Worm (Caenorhabditis elegans) whole organism, L1 larva: ENCODE data around the gene Y113G7A.13.
A peak's percentile ranks its signal among the peaks of the same experiment; 100 is the strongest.

Experiments
- C34B4.2 ChIP-seq: sonication (generic microtip); optimal IDR thresholded peaks from 2 replicates; lab custom pipeline; 2017; ENCODE audit warnings: mild to moderate bottlenecking, missing genetic modification characterization, missing compliant biosample characterization
- alr-1 ChIP-seq: fragments of 200-800 bp; sonication (Bioruptor generic); optimal IDR thresholded peaks from 2 replicates; lab custom pipeline; 2018; ENCODE audit warnings: borderline replicate concordance, mild to moderate bottlenecking, missing genetic modification characterization, missing compliant biosample characterization
- aly-2 ChIP-seq: fragments of 150-350 bp; optimal IDR thresholded peaks from 2 replicates; lab custom pipeline; 2014; ENCODE audit warnings: missing biosample characterization, missing genetic modification characterization
- ama-1 ChIP-seq: fragments of 150-350 bp; optimal IDR thresholded peaks from 2 replicates; lab custom pipeline; 2014
- blmp-1 ChIP-seq: fragments of 150-350 bp; optimal IDR thresholded peaks from 2 replicates; lab custom pipeline; 2014; ENCODE audit warnings: missing biosample characterization, missing genetic modification characterization
- ceh-88 ChIP-seq: fragments of 200-800 bp; sonication (Bioruptor generic); IDR thresholded peaks from 2 replicates; pipeline ENCODE4 v1.3.6; 2022; ENCODE audit warnings: missing genetic modification characterization, missing compliant biosample characterization
- efl-1 ChIP-seq, 4 experiments: fragments of 150-350 bp; optimal IDR thresholded peaks in 3 of 4; peaks in 1 of 4; 1 replicate in 1 of 4; 2 replicates in 3 of 4; lab custom pipeline; 2014; ENCODE audit warnings: missing biosample characterization in 2 of 4, missing genetic modification characterization in 2 of 4, missing genetic modification reagents in 2 of 4
- efl-3 ChIP-seq: fragments of 200-800 bp; sonication (Bioruptor generic); optimal IDR thresholded peaks from 2 replicates; lab custom pipeline; 2018; ENCODE audit warnings: mild to moderate bottlenecking, missing genetic modification characterization, missing compliant biosample characterization
- egl-13 ChIP-seq: sonication (generic microtip); optimal IDR thresholded peaks from 2 replicates; lab custom pipeline; 2016; ENCODE audit warnings: missing genotype, missing genetic modification reagents, missing genetic modification characterization, missing compliant biosample characterization
- elt-2 ChIP-seq: sonication (generic microtip); optimal IDR thresholded peaks from 2 replicates; lab custom pipeline; 2016; ENCODE audit warnings: missing genetic modification characterization, mild to moderate bottlenecking, inconsistent platforms, missing compliant biosample characterization, missing genetic modification reagents
- fkh-4 ChIP-seq: sonication (generic microtip); optimal IDR thresholded peaks from 2 replicates; lab custom pipeline; 2016; ENCODE audit warnings: missing compliant biosample characterization, missing genetic modification characterization, borderline replicate concordance
- fkh-8 ChIP-seq: sonication (generic microtip); optimal IDR thresholded peaks from 2 replicates; lab custom pipeline; 2016; ENCODE audit warnings: mild to moderate bottlenecking, missing genetic modification characterization, missing compliant biosample characterization
- grh-1 ChIP-seq: fragments of 200-800 bp; sonication (Bioruptor generic); IDR thresholded peaks from 2 replicates; pipeline ENCODE4 v1.3.6; 2022; ENCODE audit warnings: missing genetic modification reagents, missing genetic modification characterization, missing compliant biosample characterization
- hpl-2 ChIP-seq: fragments of 150-350 bp; optimal IDR thresholded peaks from 2 replicates; lab custom pipeline; 2014; ENCODE audit warnings: missing biosample characterization, missing genetic modification reagents, missing genetic modification characterization
- isw-1 ChIP-seq: fragments of 200-800 bp; sonication (Bioruptor generic); IDR thresholded peaks from 2 replicates; pipeline ENCODE4 v1.3.6; 2022; ENCODE audit warnings: missing genetic modification characterization, missing compliant biosample characterization
- jun-1 ChIP-seq: fragments of 150-350 bp; optimal IDR thresholded peaks from 2 replicates; lab custom pipeline; 2014; ENCODE audit warnings: missing biosample characterization, missing genetic modification reagents, missing genetic modification characterization
- lin-14 ChIP-seq: fragments of 200-800 bp; sonication (Bioruptor generic); optimal IDR thresholded peaks from 2 replicates; lab custom pipeline; 2018; ENCODE audit warnings: mild to moderate bottlenecking, missing genetic modification characterization, moderate library complexity, missing compliant biosample characterization
- lin-35 ChIP-seq, 2 experiments: fragments of 150-350 bp; optimal IDR thresholded peaks; 2 replicates each; lab custom pipeline; 2014; ENCODE audit warnings: missing biosample characterization in 2 of 2, missing genetic modification characterization in 2 of 2, missing genetic modification reagents in 2 of 2
- lir-3 ChIP-seq: sonication (generic microtip); optimal IDR thresholded peaks from 2 replicates; lab custom pipeline; 2016; ENCODE audit warnings: mild to moderate bottlenecking, missing genetic modification characterization, moderate library complexity, missing compliant biosample characterization; ENCODE audit not compliant: poor library complexity
- lsy-2 ChIP-seq, 2 experiments: fragments of 150-350 bp; optimal IDR thresholded peaks; 2 replicates each; lab custom pipeline; 2014; ENCODE audit warnings: missing biosample characterization in 2 of 2, missing genetic modification characterization in 2 of 2
- mab-9 ChIP-seq: fragments of 200-800 bp; sonication (Bioruptor generic); IDR thresholded peaks from 2 replicates; pipeline ENCODE4 v1.3.6; 2022; ENCODE audit warnings: missing genetic modification reagents, missing genetic modification characterization, missing compliant biosample characterization
- nhr-19 ChIP-seq: fragments of 200-800 bp; sonication (Bioruptor generic); conservative IDR thresholded peaks from 2 replicates; pipeline ENCODE4 v1.3.6; 2022; ENCODE audit warnings: missing genetic modification characterization, missing compliant biosample characterization
- nhr-71 ChIP-seq: sonication (generic microtip); optimal IDR thresholded peaks from 2 replicates; lab custom pipeline; 2016; ENCODE audit warnings: mild to moderate bottlenecking, missing genetic modification characterization, moderate library complexity, missing compliant biosample characterization
- nhr-76 ChIP-seq: sonication (generic microtip); optimal IDR thresholded peaks from 2 replicates; lab custom pipeline; 2017; ENCODE audit warnings: missing biosample characterization, missing genetic modification characterization
- nhr-85 ChIP-seq: sonication (generic microtip); peaks from one replicate; lab custom pipeline; 2016; ENCODE audit warnings: missing genetic modification characterization, inconsistent platforms, missing compliant biosample characterization
- pag-3 ChIP-seq: sonication (generic microtip); optimal IDR thresholded peaks from 2 replicates; lab custom pipeline; 2017; ENCODE audit warnings: missing genetic modification characterization, mild to moderate bottlenecking, missing compliant biosample characterization, antibody characterized with exemption, borderline replicate concordance; ENCODE audit not compliant: insufficient read depth
- rnt-1 ChIP-seq: sonication (generic microtip); optimal IDR thresholded peaks from 2 replicates; lab custom pipeline; 2016; ENCODE audit warnings: mild to moderate bottlenecking, missing genetic modification characterization, moderate library complexity, missing compliant biosample characterization
- sox-4 ChIP-seq: sonication (generic microtip); optimal IDR thresholded peaks from 2 replicates; lab custom pipeline; 2016; ENCODE audit warnings: missing genetic modification characterization, missing compliant biosample characterization
- tlp-1 ChIP-seq: fragments of 150-350 bp; optimal IDR thresholded peaks from 2 replicates; lab custom pipeline; 2014; ENCODE audit warnings: missing biosample characterization, missing genetic modification characterization
- vab-15 ChIP-seq: sonication (generic microtip); optimal IDR thresholded peaks from 2 replicates; lab custom pipeline; 2017; ENCODE audit warnings: missing genotype, mild to moderate bottlenecking, missing genetic modification characterization, missing compliant biosample characterization

Y113G7A.13 gene

DNA sequence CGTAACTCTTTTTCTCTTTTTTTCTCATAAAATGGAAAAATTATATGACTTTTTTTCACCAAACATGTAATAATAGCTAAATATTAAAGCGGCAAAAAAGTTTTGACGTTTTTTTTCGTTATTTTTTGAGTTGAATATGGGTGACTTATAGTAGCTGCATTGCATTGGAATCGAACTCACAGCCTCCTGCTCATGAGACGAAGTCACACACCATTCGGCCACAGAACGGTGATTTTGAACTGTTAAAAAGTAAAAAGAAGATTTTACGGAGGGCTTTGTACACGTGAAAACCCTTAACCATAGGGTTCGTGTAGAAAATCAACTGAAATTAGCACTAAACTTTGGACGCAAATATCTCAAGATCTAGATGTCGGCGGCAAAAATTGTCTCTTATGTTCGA lies 3.9 kb downstream of the Y113G7A.13 start:
- TF ChIP-seq nhr-19 (GFP tag; lab: Robert Waterston, UW) = no peak
- no peak for TF ChIP-seq pag-3 (tag; lab: Kevin White, UChicago)
- TF ChIP-seq lsy-2 (tag; optimal IDR thresholded peaks at IDR 0.05; lab: Kevin White, UChicago) = no peak
- TF ChIP-seq tlp-1 (tag; lab: Kevin White, UChicago) = no peak
- no peak for TF ChIP-seq fkh-8 (tag; lab: Kevin White, UChicago)
- TF ChIP-seq C34B4.2 (tag; lab: Kevin White, UChicago) = no peak
- no peak for TF ChIP-seq grh-1 (GFP tag; lab: Robert Waterston, UW)
- no peak for TF ChIP-seq isw-1
- TF ChIP-seq lir-3 (tag; lab: Kevin White, UChicago) = no peak

DNA sequence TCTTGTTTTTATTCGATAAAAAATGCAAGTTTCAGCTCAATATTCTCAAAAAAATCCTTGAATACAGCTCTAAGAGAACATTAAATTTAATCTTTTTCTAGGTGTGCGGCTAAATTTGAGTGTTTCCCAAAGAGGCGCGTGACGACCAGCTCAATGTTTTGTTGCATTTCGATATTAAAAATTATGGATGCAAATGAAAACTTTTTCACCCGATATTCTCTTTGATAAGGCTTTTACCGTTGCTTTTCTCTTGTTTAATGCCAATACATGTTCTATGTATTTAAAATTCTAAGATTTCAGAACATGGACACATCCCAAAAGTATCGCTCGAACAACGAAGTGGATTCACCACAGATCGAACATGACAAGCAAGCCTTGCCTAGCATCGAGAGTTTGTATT lies 10.2 kb downstream of the Y113G7A.13 start, which contains the start of gene F19B2.6:
F19B2.6 (plus strand) TSS at position 301 of the 400 bp plus-strand sequence.
- TF ChIP-seq vab-15 (tag; lab: Kevin White, UChicago) = no peak

- TF ChIP-seq ceh-88 (GFP tag; lab: Robert Waterston, UW) (no peak), egl-13 (tag; lab: Kevin White, UChicago) (no peak), fkh-4 (no peak), grh-1 (GFP tag; lab: Robert Waterston, UW) (no peak), aly-2 (tag; lab: Kevin White, UChicago) (no peak), nhr-85 (no peak), rnt-1 (tag; lab: Kevin White, UChicago) (no peak), alr-1 (tag; lab: Kevin White, UChicago) (no peak), nhr-76 (no peak), jun-1 (no peak), nhr-71 (tag; lab: Kevin White, UChicago) (no peak), sox-4 (tag; lab: Kevin White, UChicago) (no peak), mab-9 (GFP tag; lab: Robert Waterston, UW) (no peak)
Observed at ce11 chrV:20161781-20162289, 13.8 kb downstream of the Y113G7A.13 start.

DNA sequence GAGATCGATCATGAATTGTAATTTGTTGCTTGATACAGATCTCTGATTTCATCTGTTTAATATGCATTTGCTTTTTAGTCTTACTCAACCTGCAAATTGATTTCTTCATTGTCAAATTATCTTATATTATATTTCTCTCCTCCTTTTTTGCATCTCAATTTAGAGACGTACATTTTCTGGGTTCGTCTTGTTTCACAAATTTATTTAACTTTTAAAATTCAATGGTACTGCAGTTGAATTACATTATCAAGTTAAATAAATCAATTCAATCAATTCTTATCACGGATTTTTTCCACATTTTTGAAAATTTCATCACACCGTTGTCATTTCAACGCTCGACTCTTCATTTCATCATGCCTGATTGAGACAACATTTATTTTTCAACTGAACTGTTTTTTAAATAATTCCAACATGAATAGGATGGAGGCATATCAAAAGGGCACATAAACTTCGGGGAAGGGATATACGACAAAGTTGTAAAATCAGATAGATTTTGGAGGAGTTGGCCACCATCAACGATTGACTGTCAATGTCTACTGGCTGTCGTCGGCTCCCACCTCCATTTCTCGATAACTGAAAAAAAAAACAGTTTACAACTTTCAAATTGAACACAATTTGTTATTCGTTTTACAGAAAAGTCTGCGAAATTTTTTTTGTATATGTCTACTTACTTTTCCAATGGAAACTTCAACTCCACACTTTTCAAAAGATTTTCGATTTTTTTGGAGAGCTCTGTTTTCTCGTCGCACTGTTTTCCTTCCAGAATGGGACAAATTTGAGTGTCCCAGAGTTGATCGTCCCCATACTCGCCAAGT lies 14.5 kb downstream of the Y113G7A.13 start:
- TF ChIP-seq hpl-2 (GFP tag; lab: Kevin White, UChicago) (peak; percentile 51), jun-1 (no peak), ama-1 (lab: Kevin White, UChicago) (peak; percentile 63), alr-1 (tag; lab: Kevin White, UChicago) (no peak), lin-14 (GFP tag; lab: Kevin White, UChicago) (no peak), efl-1 (optimal IDR thresholded peaks at IDR 0.05; lab: Kevin White, UChicago) (no peak), efl-1 (GFP tag; optimal IDR thresholded peaks at IDR 0.05 in 1 of 2; lab: Kevin White, UChicago) (peak in 1 of 2 experiments; percentile 59), blmp-1 (no peak), nhr-71 (tag; lab: Kevin White, UChicago) (peak; percentile 9), lin-35 (GFP tag; optimal IDR thresholded peaks at IDR 0.05; lab: Kevin White, UChicago) (peak in 1 of 2 experiments; percentile 60), elt-2 (tag; lab: Kevin White, UChicago) (peak; percentile 73)

DNA sequence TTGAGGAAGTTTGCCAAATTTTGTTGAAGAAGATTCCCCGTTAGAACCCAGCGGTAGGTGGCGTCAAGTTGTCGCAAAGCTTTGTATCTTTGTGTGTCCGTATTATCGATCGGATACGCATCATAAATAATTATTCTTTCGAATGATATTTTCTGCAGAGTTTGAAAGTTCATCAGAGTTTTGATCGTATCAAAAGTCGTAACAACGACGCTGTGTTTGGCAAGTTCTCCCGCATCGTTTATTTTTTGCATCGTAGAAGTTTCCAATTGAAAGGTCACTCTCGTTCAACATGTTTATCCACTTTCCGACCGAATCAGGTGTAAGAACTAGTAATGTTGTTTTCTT lies 15.1 kb downstream of the Y113G7A.13 start:
- no peak for TF ChIP-seq efl-3 (GFP tag; lab: Kevin White, UChicago)
